Worm (Caenorhabditis elegans) whole organism, young adult: Measurements from ENCODE around the gene let-4.
A peak's percentile ranks its signal among the peaks of the same experiment; 100 is the strongest.

Source experiments
- F23B12.7 ChIP-seq: sonication (generic microtip); optimal IDR thresholded peaks from 2 replicates; lab custom pipeline; 2017; ENCODE audit warnings: missing genetic modification characterization, mild to moderate bottlenecking, missing compliant biosample characterization, antibody characterized with exemption, moderate library complexity; ENCODE audit not compliant: insufficient read depth
- F57C9.4 ChIP-seq: sonication (generic microtip); optimal IDR thresholded peaks from 2 replicates; lab custom pipeline; 2017; ENCODE audit warnings: mild to moderate bottlenecking, missing genetic modification characterization, missing compliant biosample characterization
- T26A5.8 ChIP-seq: sonication (generic microtip); optimal IDR thresholded peaks from 2 replicates; lab custom pipeline; 2016; ENCODE audit warnings: missing genetic modification characterization, missing compliant biosample characterization
- akir-1 ChIP-seq: fragments of 200-800 bp; sonication (Bioruptor generic); optimal IDR thresholded peaks from 2 replicates; lab custom pipeline; 2018; ENCODE audit warnings: mild to moderate bottlenecking, missing genetic modification characterization, moderate library complexity, missing compliant biosample characterization
- athp-1 ChIP-seq: sonication (generic microtip); optimal IDR thresholded peaks from 2 replicates; lab custom pipeline; 2017; ENCODE audit warnings: mild to moderate bottlenecking, missing genetic modification characterization, missing compliant biosample characterization
- cebp-2 ChIP-seq: fragments of 200-800 bp; sonication (Bioruptor generic); IDR thresholded peaks from 2 replicates; pipeline ENCODE4 v1.3.6; 2022; ENCODE audit warnings: missing genetic modification characterization, missing compliant biosample characterization
- egl-44 ChIP-seq: fragments of 200-800 bp; sonication (Bioruptor generic); IDR thresholded peaks from 2 replicates; pipeline ENCODE4 v1.3.6; 2022; ENCODE audit warnings: missing genetic modification reagents, missing genetic modification characterization, missing compliant biosample characterization
- nhr-80 ChIP-seq: sonication (generic microtip); optimal IDR thresholded peaks from 2 replicates; lab custom pipeline; 2016; ENCODE audit warnings: missing genetic modification characterization, missing compliant biosample characterization
- pbrm-1 ChIP-seq: fragments of 200-800 bp; sonication (Bioruptor generic); IDR thresholded peaks from 2 replicates; pipeline ENCODE4 v1.3.6; 2022; ENCODE audit warnings: missing genetic modification reagents, missing genetic modification characterization, missing compliant biosample characterization
- sptf-2 ChIP-seq: fragments of 200-800 bp; sonication (Bioruptor generic); optimal IDR thresholded peaks from 2 replicates; lab custom pipeline; 2018; ENCODE audit warnings: mild to moderate bottlenecking, missing genetic modification characterization, missing compliant biosample characterization
- tbp1 ChIP-seq: fragments of 200-800 bp; sonication (Bioruptor generic); optimal IDR thresholded peaks from 2 replicates; lab custom pipeline; 2018; ENCODE audit warnings: mild to moderate bottlenecking, missing genetic modification characterization, missing compliant biosample characterization
- tlf-1 ChIP-seq: fragments of 200-800 bp; sonication (Bioruptor generic); optimal IDR thresholded peaks from 2 replicates; lab custom pipeline; 2018; ENCODE audit warnings: mild to moderate bottlenecking, missing genetic modification characterization, missing compliant biosample characterization
- unc-62 ChIP-seq: fragments of 150-350 bp; optimal IDR thresholded peaks from 2 replicates; lab custom pipeline; 2014; ENCODE audit warnings: missing biosample characterization, missing genetic modification reagents, missing genetic modification characterization
- ztf-25 ChIP-seq: fragments of 200-800 bp; sonication (Bioruptor generic); IDR thresholded peaks from 2 replicates; pipeline ENCODE4 v1.3.6; 2022; ENCODE audit warnings: missing genetic modification reagents, missing genetic modification characterization, missing compliant biosample characterization

ce11 chrX:14589051-14589736 lies 11.5 kb downstream of the let-4 start, which contains the start of the genes C44H4.4 and tap-1:
- TF ChIP-seq nhr-80 = peak; percentile 89
- no peak for TF ChIP-seq akir-1
- no peak for TF ChIP-seq ztf-25 (GFP tag; lab: Robert Waterston, UW)
- TF ChIP-seq unc-62 = no peak
- TF ChIP-seq cebp-2 (GFP tag; lab: Robert Waterston, UW) = no peak
- peak; percentile 47 for TF ChIP-seq F23B12.7 (tag; lab: Kevin White, UChicago)
- TF ChIP-seq T26A5.8 (tag; lab: Kevin White, UChicago) = no peak
- no peak for TF ChIP-seq pbrm-1 (GFP tag; lab: Robert Waterston, UW)
- TF ChIP-seq tlf-1 (GFP tag; lab: Kevin White, UChicago) = no peak
- no peak for TF ChIP-seq tbp1 (GFP tag; lab: Kevin White, UChicago)
- TF ChIP-seq egl-44 (GFP tag; lab: Robert Waterston, UW) = no peak
- TF ChIP-seq sptf-2 (GFP tag; lab: Kevin White, UChicago) = no peak
- TF ChIP-seq F57C9.4 (tag; lab: Kevin White, UChicago) = no peak
- no peak for TF ChIP-seq athp-1 (tag; lab: Kevin White, UChicago)
